Fruit fly (Drosophila melanogaster): ENCODE data around the gene lds.
A peak's percentile ranks its signal among the peaks of the same experiment; 100 is the strongest.

The lds gene

dm6 chr3R:7953041-7953788 lies 33.0 kb downstream of the lds start:
- TF ChIP-seq CG14711 (tag; optimal IDR thresholded peaks at IDR 0.05), result no peak
- TF ChIP-seq CG33017 (tag; optimal IDR thresholded peaks at IDR 0.05), result no peak
- TF ChIP-seq CG1620 (GFP tag; optimal IDR thresholded peaks at IDR 0.05), result no peak
- no peak for TF ChIP-seq kay (GFP tag; ENCODE audit: borderline replicate concordance)
- TF ChIP-seq Clk (GFP tag; optimal IDR thresholded peaks at IDR 0.05), result no peak
- TF ChIP-seq CG5204 (GFP tag; optimal IDR thresholded peaks at IDR 0.05), result no peak
- no peak for TF ChIP-seq CG11617 (GFP tag; optimal IDR thresholded peaks at IDR 0.05)
- no peak for TF ChIP-seq CG12768 (GFP tag; optimal IDR thresholded peaks at IDR 0.05)

DNA sequence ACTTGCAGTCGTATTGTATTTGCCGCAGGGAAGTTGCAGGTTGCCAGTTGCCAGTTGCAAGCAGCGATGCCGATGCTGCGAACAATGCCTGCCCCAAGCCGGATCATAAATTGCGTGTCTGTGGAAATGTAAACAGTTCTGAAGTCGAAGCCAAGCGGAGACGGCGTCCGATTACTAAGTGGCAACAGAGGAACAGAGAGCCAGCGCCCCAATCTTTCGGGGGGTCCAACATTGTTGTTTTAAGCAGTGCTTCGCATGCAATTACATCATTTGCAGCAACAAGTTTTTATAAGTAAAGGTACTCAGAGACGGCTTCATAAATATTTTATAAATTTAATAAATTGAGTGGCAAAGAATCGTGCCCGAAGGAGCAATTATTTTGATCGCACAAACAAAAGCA lies 34.2 kb downstream of the lds start:
- no peak for TF ChIP-seq CG1620 (GFP tag; optimal IDR thresholded peaks at IDR 0.05)
- no peak for TF ChIP-seq Mnt (GFP tag; optimal IDR thresholded peaks at IDR 0.05)
- no peak for TF ChIP-seq CG5204 (GFP tag; optimal IDR thresholded peaks at IDR 0.05)
- no peak for TF ChIP-seq CG7101 (tag; optimal IDR thresholded peaks at IDR 0.05)
- no peak for TF ChIP-seq Crg-1 (GFP tag; optimal IDR thresholded peaks at IDR 0.05)
- no peak for TF ChIP-seq bab1 (GFP tag; optimal IDR thresholded peaks at IDR 0.05)
- TF ChIP-seq ovo (GFP tag; optimal IDR thresholded peaks at IDR 0.05), result no peak
- TF ChIP-seq kay (GFP tag; ENCODE audit: borderline replicate concordance), result no peak
- TF ChIP-seq CG11617 (GFP tag; optimal IDR thresholded peaks at IDR 0.05), result no peak
- TF ChIP-seq CG12768 (GFP tag; optimal IDR thresholded peaks at IDR 0.05), result no peak
- no peak for TF ChIP-seq tj (GFP tag; optimal IDR thresholded peaks at IDR 0.05)
- TF ChIP-seq cnc (optimal IDR thresholded peaks at IDR 0.05), result no peak
- TF ChIP-seq cic (GFP tag; optimal IDR thresholded peaks at IDR 0.05), result no peak
- no peak for TF ChIP-seq Hr96 (GFP tag; optimal IDR thresholded peaks at IDR 0.05)
- TF ChIP-seq Clk (GFP tag; optimal IDR thresholded peaks at IDR 0.05), result no peak
- no peak for TF ChIP-seq toe (GFP tag; optimal IDR thresholded peaks at IDR 0.05)
- no peak for TF ChIP-seq CG14711 (tag; optimal IDR thresholded peaks at IDR 0.05)
- no peak for TF ChIP-seq CG33017 (tag; optimal IDR thresholded peaks at IDR 0.05)
- TF ChIP-seq pad (GFP tag; optimal IDR thresholded peaks at IDR 0.05), result no peak

DNA sequence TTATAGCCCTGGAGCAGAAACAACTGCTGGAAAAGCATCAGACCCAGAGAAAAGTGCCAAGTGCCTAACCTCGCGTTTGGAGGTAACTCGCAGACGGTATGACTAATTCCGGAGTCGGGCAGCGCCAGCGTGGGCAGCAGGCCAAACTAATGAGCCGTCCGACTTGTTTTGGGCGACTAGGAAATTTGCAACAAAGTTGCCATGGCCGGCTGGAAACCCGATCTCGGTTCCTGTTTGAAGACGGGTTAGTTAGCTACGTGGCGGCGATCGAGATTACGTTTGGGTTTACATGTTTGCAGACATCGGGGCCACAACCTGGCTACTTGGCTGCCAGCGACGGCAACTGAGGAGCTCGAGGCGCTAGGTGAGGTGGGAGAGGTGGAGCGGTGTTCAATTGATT lies 36.8 kb downstream of the lds start:
- TF ChIP-seq Clk (GFP tag; optimal IDR thresholded peaks at IDR 0.05), result no peak
- no peak for TF ChIP-seq CG12768 (GFP tag; optimal IDR thresholded peaks at IDR 0.05)
- TF ChIP-seq CG1620 (GFP tag; optimal IDR thresholded peaks at IDR 0.05), result no peak
- no peak for TF ChIP-seq CG7045 (GFP tag; optimal IDR thresholded peaks at IDR 0.05)
- no peak for TF ChIP-seq CG7101 (tag; optimal IDR thresholded peaks at IDR 0.05)
- TF ChIP-seq ovo (GFP tag; optimal IDR thresholded peaks at IDR 0.05), result no peak
- no peak for TF ChIP-seq bab1 (GFP tag; optimal IDR thresholded peaks at IDR 0.05)
- TF ChIP-seq toe (GFP tag; optimal IDR thresholded peaks at IDR 0.05), result no peak
- TF ChIP-seq CG33017 (tag; optimal IDR thresholded peaks at IDR 0.05), result no peak
- TF ChIP-seq cnc (optimal IDR thresholded peaks at IDR 0.05), result no peak
- TF ChIP-seq Mnt (GFP tag; optimal IDR thresholded peaks at IDR 0.05), result no peak
- no peak for TF ChIP-seq Crg-1 (GFP tag; optimal IDR thresholded peaks at IDR 0.05)
- no peak for TF ChIP-seq pad (GFP tag; optimal IDR thresholded peaks at IDR 0.05)

DNA sequence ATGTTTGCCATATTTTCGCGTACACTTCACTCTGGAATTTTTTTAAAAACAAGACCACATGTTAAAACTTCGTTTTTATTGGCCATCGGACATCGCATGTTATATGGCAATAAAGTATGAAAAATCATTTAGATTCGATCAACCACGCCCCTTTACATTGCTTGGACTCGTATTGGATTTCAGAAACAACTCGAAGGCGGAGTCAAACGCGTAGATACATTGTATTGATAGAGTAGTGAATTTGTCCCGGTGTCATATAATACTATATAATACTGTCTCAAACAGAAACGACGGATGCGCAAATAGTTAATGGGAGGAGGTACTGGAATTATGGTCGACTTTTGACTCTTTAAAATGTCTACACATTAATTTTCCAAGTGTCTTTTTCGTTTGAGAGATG lies 41.1 kb downstream of the lds start:
- TF ChIP-seq CG5204 (GFP tag; optimal IDR thresholded peaks at IDR 0.05) (no peak), CG7045 (GFP tag; optimal IDR thresholded peaks at IDR 0.05) (no peak), cnc (optimal IDR thresholded peaks at IDR 0.05) (no peak), CG33017 (tag; optimal IDR thresholded peaks at IDR 0.05) (no peak), bab1 (GFP tag; optimal IDR thresholded peaks at IDR 0.05) (no peak), tj (GFP tag; optimal IDR thresholded peaks at IDR 0.05) (no peak), Mnt (GFP tag; optimal IDR thresholded peaks at IDR 0.05) (no peak), Crg-1 (GFP tag; optimal IDR thresholded peaks at IDR 0.05) (no peak), cic (GFP tag; optimal IDR thresholded peaks at IDR 0.05) (no peak), Hr96 (GFP tag; optimal IDR thresholded peaks at IDR 0.05) (no peak), CG1620 (GFP tag; optimal IDR thresholded peaks at IDR 0.05) (no peak), kay (GFP tag; ENCODE audit: borderline replicate concordance) (no peak), toe (GFP tag; optimal IDR thresholded peaks at IDR 0.05) (no peak), Clk (GFP tag; optimal IDR thresholded peaks at IDR 0.05) (no peak), CG12768 (GFP tag; optimal IDR thresholded peaks at IDR 0.05) (no peak), ovo (GFP tag; optimal IDR thresholded peaks at IDR 0.05) (no peak), pad (GFP tag; optimal IDR thresholded peaks at IDR 0.05) (no peak), CG11617 (GFP tag; optimal IDR thresholded peaks at IDR 0.05) (no peak), CG7101 (tag; optimal IDR thresholded peaks at IDR 0.05) (no peak), CG14711 (tag; optimal IDR thresholded peaks at IDR 0.05) (no peak)

- TF ChIP-seq tj (GFP tag; optimal IDR thresholded peaks at IDR 0.05) (peak; percentile 3), cnc (optimal IDR thresholded peaks at IDR 0.05) (no peak), CG1620 (GFP tag; optimal IDR thresholded peaks at IDR 0.05) (no peak), Mnt (GFP tag; optimal IDR thresholded peaks at IDR 0.05) (peak; percentile 69), pad (GFP tag; optimal IDR thresholded peaks at IDR 0.05) (peak; percentile 13), Hr96 (GFP tag; optimal IDR thresholded peaks at IDR 0.05) (peak; percentile 2), cic (GFP tag; optimal IDR thresholded peaks at IDR 0.05) (no peak), CG7045 (GFP tag; optimal IDR thresholded peaks at IDR 0.05) (peak; percentile 43), bab1 (GFP tag; optimal IDR thresholded peaks at IDR 0.05) (no peak), kay (GFP tag; ENCODE audit: borderline replicate concordance) (no peak), CG11617 (GFP tag; optimal IDR thresholded peaks at IDR 0.05) (peak; percentile 75), Clk (GFP tag; optimal IDR thresholded peaks at IDR 0.05) (no peak), CG7101 (tag; optimal IDR thresholded peaks at IDR 0.05) (no peak), CG12768 (GFP tag; optimal IDR thresholded peaks at IDR 0.05) (peak; percentile 34), toe (GFP tag; optimal IDR thresholded peaks at IDR 0.05) (peak; percentile 16), CG14711 (tag; optimal IDR thresholded peaks at IDR 0.05) (no peak), ovo (GFP tag; optimal IDR thresholded peaks at IDR 0.05) (no peak), CG5204 (GFP tag; optimal IDR thresholded peaks at IDR 0.05) (peak; percentile 56)
Measured at dm6 chr3R:7962778-7963494, 42.7 kb downstream of the lds start.
